Worm (Caenorhabditis elegans): ENCODE measurements around the gene D1086.18.
A peak's percentile ranks its signal among the peaks of the same experiment; 100 is the strongest.

D1086.18 gene

ce11 chrV:14130226-14130625 lies 44.5 kb downstream of the D1086.18 start:
- no peak for TF ChIP-seq ZK546.5 (tag; optimal IDR thresholded peaks at IDR 0.05)
- TF ChIP-seq eor-1 (tag; optimal IDR thresholded peaks at IDR 0.05): no peak
- TF ChIP-seq ceh-82 (tag; optimal IDR thresholded peaks at IDR 0.05): no peak
- no peak for TF ChIP-seq ztf-4 (tag; optimal IDR thresholded peaks at IDR 0.05)
- no peak for TF ChIP-seq ceh-9 (tag; optimal IDR thresholded peaks at IDR 0.05)
- TF ChIP-seq jun-1 (tag; optimal IDR thresholded peaks at IDR 0.05): no peak
- no peak for TF ChIP-seq mdl-1 (tag; optimal IDR thresholded peaks at IDR 0.05)
- TF ChIP-seq nfya-1 (tag; optimal IDR thresholded peaks at IDR 0.05; ENCODE audit: insufficient read depth): no peak
- no peak for TF ChIP-seq egl-27 (tag; optimal IDR thresholded peaks at IDR 0.05)
- TF ChIP-seq fkh-2 (tag; optimal IDR thresholded peaks at IDR 0.05): no peak
- TF ChIP-seq mml-1 (tag; optimal IDR thresholded peaks at IDR 0.05): no peak
- TF ChIP-seq fkh-10 (GFP tag; optimal IDR thresholded peaks at IDR 0.05): no peak
- no peak for TF ChIP-seq ztf-11 (tag; optimal IDR thresholded peaks at IDR 0.05)
- TF ChIP-seq nhr-23 (tag; optimal IDR thresholded peaks at IDR 0.05): no peak
- no peak for TF ChIP-seq lsy-12 (tag; optimal IDR thresholded peaks at IDR 0.05)
- no peak for TF ChIP-seq nhr-76 (tag; optimal IDR thresholded peaks at IDR 0.05)
- no peak for TF ChIP-seq tbx-2 (tag; optimal IDR thresholded peaks at IDR 0.05)
- TF ChIP-seq daf-12 (tag; optimal IDR thresholded peaks at IDR 0.05): no peak

DNA sequence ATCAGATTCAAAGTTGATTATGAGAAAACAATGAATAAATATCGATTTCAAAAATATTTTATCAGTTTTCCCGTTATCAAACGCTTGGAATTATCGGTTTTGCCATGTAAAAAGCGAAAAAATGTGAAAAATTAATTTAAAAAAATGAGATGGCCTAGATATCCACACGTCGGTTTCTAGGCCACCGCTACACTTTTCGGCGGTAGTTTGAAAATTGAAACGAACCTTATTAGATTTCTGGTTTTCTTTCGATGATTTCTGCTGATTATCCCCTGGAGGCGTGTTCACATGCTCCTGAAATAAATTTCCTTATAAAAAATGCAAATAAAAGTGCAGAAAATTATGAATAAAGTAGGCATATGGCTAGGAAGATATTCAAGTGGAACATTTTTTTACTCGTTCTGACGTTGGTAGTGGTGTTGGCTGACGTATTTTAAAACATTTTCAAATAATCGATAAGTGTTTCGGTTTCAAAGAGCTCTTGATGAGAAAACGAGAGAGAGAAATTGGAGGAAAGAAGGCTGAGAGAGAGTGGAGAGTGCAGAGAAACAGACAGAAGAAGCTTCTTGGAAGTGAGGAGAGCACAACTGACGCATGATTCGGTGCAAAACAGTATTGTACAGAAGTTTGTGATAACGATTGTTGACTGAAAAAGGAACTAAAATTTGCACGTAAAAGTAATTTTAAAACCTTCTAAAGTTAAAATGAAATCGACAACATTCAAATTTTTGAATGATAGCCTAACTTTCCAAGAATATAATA lies 47.5 kb downstream of the D1086.18 start:
- TF ChIP-seq lsy-12 (tag; optimal IDR thresholded peaks at IDR 0.05) (no peak), elt-2 (tag; optimal IDR thresholded peaks at IDR 0.05) (peak; percentile 39), nhr-76 (tag; optimal IDR thresholded peaks at IDR 0.05) (no peak), pha-4 (tag; optimal IDR thresholded peaks at IDR 0.05) (no peak), nfya-1 (tag; optimal IDR thresholded peaks at IDR 0.05; ENCODE audit: insufficient read depth) (peak; percentile 22), snpc-4 (tag; optimal IDR thresholded peaks at IDR 0.05) (no peak), daf-12 (tag; optimal IDR thresholded peaks at IDR 0.05) (no peak), pqm-1 (tag; optimal IDR thresholded peaks at IDR 0.05) (peak; percentile 31), ceh-28 (tag; optimal IDR thresholded peaks at IDR 0.05) (peak; percentile 38)

ce11 chrV:14134757-14135441 lies 49.2 kb downstream of the D1086.18 start:
- TF ChIP-seq ceh-28 (tag; optimal IDR thresholded peaks at IDR 0.05) (no peak), elt-2 (tag; optimal IDR thresholded peaks at IDR 0.05) (peak; percentile 78), tbx-2 (tag; optimal IDR thresholded peaks at IDR 0.05) (no peak), eor-1 (tag; optimal IDR thresholded peaks at IDR 0.05) (no peak), nhr-237 (tag; optimal IDR thresholded peaks at IDR 0.05) (no peak), aly-2 (tag; optimal IDR thresholded peaks at IDR 0.05) (no peak), pha-4 (tag; optimal IDR thresholded peaks at IDR 0.05) (peak; percentile 10), nhr-76 (tag; optimal IDR thresholded peaks at IDR 0.05) (no peak), fkh-10 (GFP tag; optimal IDR thresholded peaks at IDR 0.05) (no peak), lin-39 (tag; optimal IDR thresholded peaks at IDR 0.05) (no peak), nhr-67 (tag; optimal IDR thresholded peaks at IDR 0.05) (no peak), pqm-1 (tag; optimal IDR thresholded peaks at IDR 0.05) (peak; percentile 85)

- TF ChIP-seq daf-12 (tag; optimal IDR thresholded peaks at IDR 0.05) (no peak), skn-1 (tag; optimal IDR thresholded peaks at IDR 0.05) (no peak), ceh-9 (tag; optimal IDR thresholded peaks at IDR 0.05) (no peak), aly-2 (tag; optimal IDR thresholded peaks at IDR 0.05) (no peak), snpc-4 (tag; optimal IDR thresholded peaks at IDR 0.05) (peak; percentile 49), nhr-67 (tag; optimal IDR thresholded peaks at IDR 0.05) (no peak), R02D3.7 (tag; optimal IDR thresholded peaks at IDR 0.05) (no peak), nhr-76 (tag; optimal IDR thresholded peaks at IDR 0.05) (no peak), mdl-1 (tag; optimal IDR thresholded peaks at IDR 0.05) (peak; percentile 62), pqm-1 (tag; optimal IDR thresholded peaks at IDR 0.05) (no peak), pha-4 (tag; optimal IDR thresholded peaks at IDR 0.05) (peak; percentile 93), ama-1 (optimal IDR thresholded peaks at IDR 0.05) (no peak), ZK546.5 (tag; optimal IDR thresholded peaks at IDR 0.05) (no peak), ztf-11 (tag; optimal IDR thresholded peaks at IDR 0.05) (no peak), ceh-28 (tag; optimal IDR thresholded peaks at IDR 0.05) (peak; percentile 17), fkh-2 (tag; optimal IDR thresholded peaks at IDR 0.05) (no peak), nhr-11 (tag; optimal IDR thresholded peaks at IDR 0.05) (no peak), egl-27 (tag; optimal IDR thresholded peaks at IDR 0.05) (peak; percentile 10), nhr-28 (tag; optimal IDR thresholded peaks at IDR 0.05) (no peak), fkh-10 (GFP tag; optimal IDR thresholded peaks at IDR 0.05) (no peak), nhr-23 (tag; optimal IDR thresholded peaks at IDR 0.05) (peak; percentile 90), elt-2 (tag; optimal IDR thresholded peaks at IDR 0.05) (peak; percentile 55), unc-62 (GFP tag; optimal IDR thresholded peaks at IDR 0.05) (no peak), hmg-11 (tag; optimal IDR thresholded peaks at IDR 0.05) (peak; percentile 65), egl-5 (tag; optimal IDR thresholded peaks at IDR 0.05) (no peak), ceh-82 (tag; optimal IDR thresholded peaks at IDR 0.05) (no peak), unc-39 (tag; optimal IDR thresholded peaks at IDR 0.05) (no peak), sea-2 (GFP tag; optimal IDR thresholded peaks at IDR 0.05) (no peak), fos-1 (tag; optimal IDR thresholded peaks at IDR 0.05) (no peak), jun-1 (tag; optimal IDR thresholded peaks at IDR 0.05) (peak; percentile 52), elt-1 (tag; optimal IDR thresholded peaks at IDR 0.05) (no peak), lin-39 (tag; optimal IDR thresholded peaks at IDR 0.05) (peak; percentile 47), mml-1 (tag; optimal IDR thresholded peaks at IDR 0.05) (no peak), zag-1 (tag; optimal IDR thresholded peaks at IDR 0.05) (no peak), lsy-12 (tag; optimal IDR thresholded peaks at IDR 0.05) (peak; percentile 61), nhr-25 (tag; optimal IDR thresholded peaks at IDR 0.05) (peak; percentile 77)
These were observed 50.5 kb downstream of the D1086.18 start for ce11 chrV:14136152-14136551.
